Worm (Caenorhabditis elegans): ENCODE measurements around the gene K02D10.8.
A peak's percentile ranks its signal among the peaks of the same experiment; 100 is the strongest.

Gene K02D10.8

DNA sequence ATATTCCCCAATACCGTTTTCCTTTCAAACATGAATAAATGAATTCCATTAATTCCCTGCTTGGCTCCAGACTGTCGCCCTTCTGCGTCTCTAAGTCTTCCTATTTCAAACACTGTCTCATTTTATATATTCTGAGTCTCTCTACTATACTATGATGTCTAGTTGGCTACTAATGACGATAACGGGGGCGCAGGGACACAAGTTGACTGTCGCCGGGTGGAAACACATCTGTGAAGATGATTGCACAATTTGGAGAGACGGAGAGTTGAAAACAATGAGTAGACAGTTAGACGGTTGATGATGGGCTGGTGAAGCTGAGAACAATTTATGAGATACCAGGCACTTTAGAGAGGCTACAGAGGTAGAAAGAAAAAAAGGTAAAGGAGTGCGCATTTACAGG, 36.7 kb upstream of the K02D10.8 start, which contains the start of gene sma-2 (continued):
- peak; percentile 87 for TF ChIP-seq php-3 (GFP tag; IDR thresholded peaks at IDR 0.05)
- TF ChIP-seq hlh-11 (tag; optimal IDR thresholded peaks at IDR 0.05): peak; percentile 99
- TF ChIP-seq mep-1 (tag; optimal IDR thresholded peaks at IDR 0.05): peak; percentile 78
- TF ChIP-seq mdl-1 (tag; optimal IDR thresholded peaks at IDR 0.05): peak in 1 of 2 experiments; percentile 68
- TF ChIP-seq nhr-28 (tag; optimal IDR thresholded peaks at IDR 0.05): peak; percentile 94
- TF ChIP-seq nhr-48 (tag; optimal IDR thresholded peaks at IDR 0.05): peak; percentile 84
- 0 out of 2 replicates have a peak, but pooled peaks have one; percentile 44 for TF ChIP-seq nhr-41 (GFP tag; IDR thresholded peaks at IDR 0.05)
- no peak for TF ChIP-seq F49E8.2 (tag; optimal IDR thresholded peaks at IDR 0.05; ENCODE audit: borderline replicate concordance)
- no peak for TF ChIP-seq dmd-9 (GFP tag; IDR thresholded peaks at IDR 0.05)
- peak; percentile 59 for TF ChIP-seq hmg-1.1 (GFP tag; IDR thresholded peaks at IDR 0.05)
- TF ChIP-seq arid-1 (GFP tag; conservative IDR thresholded peaks at IDR 0.05): no peak
- TF ChIP-seq pha-4 (GFP tag; IDR thresholded peaks at IDR 0.05): peak; percentile 20; the same call in 1 of the 2 replicates
- TF ChIP-seq pha-4 (tag; optimal IDR thresholded peaks at IDR 0.05): no peak
- TF ChIP-seq skn-1 (tag; optimal IDR thresholded peaks at IDR 0.05): no peak
- TF ChIP-seq nhr-77 (tag; optimal IDR thresholded peaks at IDR 0.05): peak; percentile 79
- peak; percentile 60 for TF ChIP-seq aha-1 (tag)
- no peak for TF ChIP-seq set-16 (GFP tag; IDR thresholded peaks at IDR 0.05)
- peak; percentile 25 for TF ChIP-seq cey-2 (tag; optimal IDR thresholded peaks at IDR 0.05; ENCODE audit: borderline replicate concordance, insufficient read depth)
- peak; percentile 80 for TF ChIP-seq lin-1 (GFP tag; IDR thresholded peaks at IDR 0.05)
- TF ChIP-seq R02D3.7 (tag; optimal IDR thresholded peaks at IDR 0.05): no peak
- TF ChIP-seq hlh-30 (tag; optimal IDR thresholded peaks at IDR 0.05; ENCODE audit: insufficient read depth): peak; percentile 56
- no peak for TF ChIP-seq Y48G9A.11 (GFP tag; IDR thresholded peaks at IDR 0.05)
- TF ChIP-seq Y5F2A.4 (GFP tag; optimal IDR thresholded peaks at IDR 0.05): no peak
- peak; percentile 75 for TF ChIP-seq T20F7.1 (GFP tag; optimal IDR thresholded peaks at IDR 0.05)
- no peak for TF ChIP-seq ceh-28 (tag; optimal IDR thresholded peaks at IDR 0.05)
- TF ChIP-seq T26A8.4 (GFP tag; IDR thresholded peaks at IDR 0.05): peak; percentile 53; the same call in 1 of the 2 replicates
- TF ChIP-seq daf-12 (tag; optimal IDR thresholded peaks at IDR 0.05): no peak
- TF ChIP-seq lir-3 (tag; optimal IDR thresholded peaks at IDR 0.05): no peak
- no peak for TF ChIP-seq nhr-42 (GFP tag; IDR thresholded peaks at IDR 0.05)
- TF ChIP-seq zip-2 (tag; optimal IDR thresholded peaks at IDR 0.05): peak; percentile 40
- TF ChIP-seq sdz-12 (GFP tag; optimal IDR thresholded peaks at IDR 0.05): no peak
- peak; percentile 73 for TF ChIP-seq mes-2 (tag; optimal IDR thresholded peaks at IDR 0.05; ENCODE audit: poor library complexity, severe bottlenecking)
- TF ChIP-seq lin-15B (tag; optimal IDR thresholded peaks at IDR 0.05): no peak
- peak in 1 of 2 experiments; percentile 50 for TF ChIP-seq hif-1 (tag; optimal IDR thresholded peaks at IDR 0.05)
- peak; percentile 19 for TF ChIP-seq spr-1 (tag; optimal IDR thresholded peaks at IDR 0.05)
- TF ChIP-seq nhr-6 (tag; optimal IDR thresholded peaks at IDR 0.05): peak; percentile 74
- TF ChIP-seq dmd-6 (GFP tag; IDR thresholded peaks at IDR 0.05): peak; percentile 92
- peak; percentile 39 for TF ChIP-seq dpl-1 (GFP tag; optimal IDR thresholded peaks at IDR 0.05)
- TF ChIP-seq snpc-1.2 (GFP tag; IDR thresholded peaks at IDR 0.05): no peak
- peak; percentile 53 for TF ChIP-seq nhr-102 (tag; optimal IDR thresholded peaks at IDR 0.05)

DNA sequence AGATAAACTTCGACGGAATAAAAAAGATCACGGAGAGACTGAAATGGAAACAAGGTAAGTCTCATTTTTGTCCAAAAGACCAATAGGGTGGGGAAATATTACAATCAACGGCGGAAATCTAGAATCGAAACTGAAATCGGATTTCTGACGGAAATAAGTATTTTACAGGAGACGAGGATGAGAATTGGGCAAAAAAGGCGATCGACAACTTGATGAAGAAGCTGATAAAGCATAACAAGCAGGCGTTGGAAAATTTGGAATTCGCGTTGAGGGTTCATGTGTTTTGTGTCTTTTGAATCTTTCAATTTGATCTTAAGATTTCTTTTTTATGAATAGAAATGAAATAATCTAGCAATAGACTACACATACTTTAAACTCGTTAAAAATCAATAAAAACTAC, 35.6 kb upstream of the K02D10.8 start, which contains the start of gene ugtp-1:
Gene ugtp-1, minus strand, starts transcription at position 101 of the 400 bp plus-strand sequence.
- TF ChIP-seq nhr-6 (tag; optimal IDR thresholded peaks at IDR 0.05) (no peak), tag-97 (GFP tag; IDR thresholded peaks at IDR 0.05) (no peak), F26F4.8 (GFP tag; conservative IDR thresholded peaks at IDR 0.05) (no peak)

Measured in whole organism, L4 larva.